Fruit fly (Drosophila melanogaster) whole organism, pupa: Measurements from ENCODE around the gene Nemp.

Experiments
- CG10348 ChIP-seq: fragments of 200-800 bp; sonication (Bioruptor generic); IDR thresholded peaks from 2 replicates; pipeline ENCODE4 v1.3.6; 2022; ENCODE audit warnings: missing biosample characterization, missing genetic modification characterization
- CG12605 ChIP-seq: fragments of 200-800 bp; sonication (Bioruptor generic); IDR thresholded peaks from 2 replicates; pipeline ENCODE4 v1.3.6; 2022; ENCODE audit warnings: missing biosample characterization, missing genetic modification characterization
- CG13204 ChIP-seq: fragments of 200-800 bp; sonication (Bioruptor generic); optimal IDR thresholded peaks from 2 replicates; lab custom pipeline; 2018; ENCODE audit warnings: missing biosample characterization, mild to moderate bottlenecking, missing genetic modification characterization, moderate library complexity
- CG14655 ChIP-seq: fragments of 200-800 bp; sonication (Bioruptor generic); optimal IDR thresholded peaks from 3 replicates; lab custom pipeline; 2017; ENCODE audit warnings: mild to moderate bottlenecking, missing biosample characterization, missing genetic modification reagents, missing genetic modification characterization
- CG15710 ChIP-seq: fragments of 200-800 bp; sonication (Bioruptor generic); optimal IDR thresholded peaks from 2 replicates; lab custom pipeline; 2018; ENCODE audit warnings: missing biosample characterization, mild to moderate bottlenecking, missing genetic modification characterization, moderate library complexity
- CG17806 ChIP-seq: fragments of 200-800 bp; sonication (Bioruptor generic); optimal IDR thresholded peaks from 2 replicates; lab custom pipeline; 2018; ENCODE audit warnings: missing biosample characterization, mild to moderate bottlenecking, missing genetic modification characterization, moderate library complexity
- CG32121 ChIP-seq: fragments of 200-800 bp; sonication (Bioruptor generic); IDR thresholded peaks from 2 replicates; pipeline ENCODE4 v1.3.6; 2022; ENCODE audit warnings: missing biosample characterization, missing genetic modification characterization
- CG34367 ChIP-seq: fragments of 200-800 bp; sonication (Bioruptor generic); optimal IDR thresholded peaks from 2 replicates; lab custom pipeline; 2018; ENCODE audit warnings: missing biosample characterization, mild to moderate bottlenecking, missing genetic modification characterization
- CG4496 ChIP-seq: fragments of 200-800 bp; sonication (Bioruptor generic); IDR thresholded peaks from 3 replicates; pipeline ENCODE4 v1.3.6; 2022; ENCODE audit warnings: missing biosample characterization, missing genetic modification characterization
- CG8159 ChIP-seq: fragments of 200-800 bp; sonication (Bioruptor generic); optimal IDR thresholded peaks from 3 replicates; lab custom pipeline; 2018; ENCODE audit warnings: missing biosample characterization, mild to moderate bottlenecking, missing genetic modification characterization, moderate library complexity
- CG8301 ChIP-seq: fragments of 200-800 bp; sonication (Bioruptor generic); optimal IDR thresholded peaks from 2 replicates; lab custom pipeline; 2018; ENCODE audit warnings: missing biosample characterization, mild to moderate bottlenecking, missing genetic modification characterization
- CG9948 ChIP-seq: fragments of 200-800 bp; sonication (Bioruptor generic); optimal IDR thresholded peaks from 2 replicates; lab custom pipeline; 2018; ENCODE audit warnings: missing biosample characterization, mild to moderate bottlenecking, missing genetic modification characterization, moderate library complexity
- D1 ChIP-seq: fragments of 200-800 bp; sonication (Bioruptor generic); optimal IDR thresholded peaks from 2 replicates; lab custom pipeline; 2018; ENCODE audit warnings: missing biosample characterization, mild to moderate bottlenecking, missing genetic modification characterization, moderate library complexity
- EcR ChIP-seq: fragments of 200-800 bp; sonication (Bioruptor generic); optimal IDR thresholded peaks from 3 replicates; lab custom pipeline; 2019; ENCODE audit warnings: missing biosample characterization, missing genetic modification characterization, mild to moderate bottlenecking, moderate library complexity, missing genetic modification reagents
- Ets98B ChIP-seq: fragments of 200-800 bp; sonication (Bioruptor generic); IDR thresholded peaks from 2 replicates; pipeline ENCODE4 v1.3.6; 2022; ENCODE audit warnings: missing biosample characterization, missing genetic modification characterization
- Pif1A ChIP-seq: fragments of 200-800 bp; sonication (Bioruptor generic); optimal IDR thresholded peaks from 3 replicates; lab custom pipeline; 2016; ENCODE audit warnings: missing biosample characterization, missing genetic modification characterization
- Pif1B ChIP-seq: fragments of 200-800 bp; sonication (Bioruptor generic); optimal IDR thresholded peaks from 3 replicates; lab custom pipeline; 2016; ENCODE audit warnings: missing biosample characterization, missing genetic modification characterization
- Snoo ChIP-seq: fragments of 200-800 bp; sonication (Bioruptor generic); optimal IDR thresholded peaks from 3 replicates; lab custom pipeline; 2017; ENCODE audit warnings: missing biosample characterization, mild to moderate bottlenecking, missing genetic modification characterization, inconsistent platforms
- fd96Ca ChIP-seq: fragments of 200-800 bp; sonication (Bioruptor generic); IDR thresholded peaks from 3 replicates; pipeline ENCODE4 v1.3.6; 2022; ENCODE audit warnings: missing biosample characterization, missing genetic modification characterization
- gl ChIP-seq: fragments of 200-800 bp; sonication (Bioruptor generic); optimal IDR thresholded peaks from 2 replicates; lab custom pipeline; 2018; ENCODE audit warnings: missing biosample characterization, mild to moderate bottlenecking, missing genetic modification characterization
- rn ChIP-seq: fragments of 200-800 bp; sonication (Bioruptor generic); IDR thresholded peaks from 2 replicates; pipeline ENCODE4 v1.3.6; 2022; ENCODE audit warnings: missing biosample characterization, missing genetic modification characterization

The Nemp gene

DNA sequence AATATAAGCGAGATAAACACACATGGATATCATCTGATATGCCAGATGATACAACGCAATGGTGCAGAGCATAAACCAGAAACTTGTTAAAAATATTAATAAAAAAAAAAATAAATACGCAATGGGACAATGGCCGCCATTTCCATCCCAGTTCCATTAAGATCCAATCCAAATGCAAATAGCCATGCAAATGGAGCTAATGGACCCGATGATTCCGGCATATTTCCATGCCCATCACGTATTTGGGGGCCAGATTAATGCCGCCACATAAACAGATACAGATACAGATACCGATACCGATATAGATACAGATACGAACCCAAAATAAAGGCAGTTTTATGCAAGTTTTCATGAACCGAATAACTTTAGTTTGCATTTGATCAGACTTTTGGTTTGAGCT is 31.3 kb downstream of the Nemp start:
- no peak for TF ChIP-seq CG9948
- no peak for TF ChIP-seq CG8159 (tag; lab: Kevin White, UChicago)
- TF ChIP-seq Pif1B = no peak
- no peak for TF ChIP-seq CG14655
- no peak for TF ChIP-seq CG8301
- TF ChIP-seq Ets98B (GFP tag; lab: Robert Waterston, UW) = no peak
- no peak for TF ChIP-seq CG13204
- no peak for TF ChIP-seq gl (tag; lab: Kevin White, UChicago)
- TF ChIP-seq EcR = no peak
- no peak for TF ChIP-seq D1 (tag; lab: Kevin White, UChicago)
- no peak for TF ChIP-seq rn (GFP tag; lab: Robert Waterston, UW)
- TF ChIP-seq CG15710 (tag; lab: Kevin White, UChicago) = no peak

- TF ChIP-seq rn (GFP tag; lab: Robert Waterston, UW) = no peak
- peak; percentile 62 for TF ChIP-seq EcR
- TF ChIP-seq CG4496 (GFP tag; lab: Robert Waterston, UW) = peak; percentile 33; the same call in 1 of the 3 replicates
- TF ChIP-seq CG13204 = peak; percentile 99
- TF ChIP-seq Ets98B (GFP tag; lab: Robert Waterston, UW) = peak; percentile 32; the same call in 1 of the 2 replicates
Observed at dm6 chrX:16621462-16621861, 33.4 kb downstream of the Nemp start, which contains the start of gene CG9782. Gene CG9782 (minus strand): TSS chrX:16621589.

dm6 chrX:16618724-16619123 is 36.1 kb downstream of the Nemp start:
- no peak for TF ChIP-seq CG34367 (tag; lab: Kevin White, UChicago)
- no peak for TF ChIP-seq CG8159 (tag; lab: Kevin White, UChicago)
- no peak for TF ChIP-seq fd96Ca (GFP tag; lab: Robert Waterston, UW)
- TF ChIP-seq CG13204 = no peak
- no peak for TF ChIP-seq CG17806 (tag; lab: Kevin White, UChicago)
- no peak for TF ChIP-seq Ets98B (GFP tag; lab: Robert Waterston, UW)
- TF ChIP-seq EcR = no peak
- no peak for TF ChIP-seq CG14655
- TF ChIP-seq CG9948 = no peak

- no peak for TF ChIP-seq Snoo (tag; lab: Kevin White, UChicago)
- no peak for TF ChIP-seq CG32121 (GFP tag; lab: Robert Waterston, UW)
- TF ChIP-seq CG17806 (tag; lab: Kevin White, UChicago) = no peak
- TF ChIP-seq CG8159 (tag; lab: Kevin White, UChicago) = no peak
- TF ChIP-seq CG9948 = no peak
- TF ChIP-seq CG8301 = no peak
- TF ChIP-seq CG14655 = no peak
- TF ChIP-seq CG12605 (GFP tag; lab: Robert Waterston, UW) = no peak
- TF ChIP-seq D1 (tag; lab: Kevin White, UChicago) = no peak
- TF ChIP-seq EcR = no peak
- TF ChIP-seq CG10348 (GFP tag; lab: Robert Waterston, UW) = no peak
- no peak for TF ChIP-seq CG13204
- no peak for TF ChIP-seq gl (tag; lab: Kevin White, UChicago)
- no peak for TF ChIP-seq Pif1A (GFP tag; lab: Kevin White, UChicago)
- TF ChIP-seq CG34367 (tag; lab: Kevin White, UChicago) = no peak
Observed at dm6 chrX:16616773-16617738, 37.8 kb downstream of the Nemp start.

dm6 chrX:16610601-16611058 is 44.2 kb downstream of the Nemp start, which contains the start of gene mbt:
Gene mbt (plus strand): TSS chrX:16610685.
- no peak for TF ChIP-seq rn (GFP tag; lab: Robert Waterston, UW)
- TF ChIP-seq Ets98B (GFP tag; lab: Robert Waterston, UW) = no peak
- peak; percentile 40 for TF ChIP-seq CG13204
- TF ChIP-seq D1 (tag; lab: Kevin White, UChicago) = no peak
- no peak for TF ChIP-seq Pif1A (GFP tag; lab: Kevin White, UChicago)
- no peak for TF ChIP-seq CG14655
- TF ChIP-seq CG12605 (GFP tag; lab: Robert Waterston, UW) = no peak
- TF ChIP-seq gl (tag; lab: Kevin White, UChicago) = no peak
- TF ChIP-seq fd96Ca (GFP tag; lab: Robert Waterston, UW) = no peak
- TF ChIP-seq EcR = peak; percentile 21
- TF ChIP-seq CG32121 (GFP tag; lab: Robert Waterston, UW) = no peak
- no peak for TF ChIP-seq Snoo (tag; lab: Kevin White, UChicago)
- TF ChIP-seq CG15710 (tag; lab: Kevin White, UChicago) = no peak
- TF ChIP-seq CG9948 = no peak
- TF ChIP-seq CG34367 (tag; lab: Kevin White, UChicago) = no peak
- no peak for TF ChIP-seq CG17806 (tag; lab: Kevin White, UChicago)

- TF ChIP-seq CG10348 (GFP tag; lab: Robert Waterston, UW) (no peak), Snoo (tag; lab: Kevin White, UChicago) (no peak), gl (tag; lab: Kevin White, UChicago) (no peak), EcR (peak; percentile 37), CG4496 (GFP tag; lab: Robert Waterston, UW) (no peak), CG8301 (no peak), CG13204 (peak; percentile 0), Pif1B (no peak), CG14655 (no peak), CG12605 (GFP tag; lab: Robert Waterston, UW) (no peak)
- TF ChIP-seq, all 21 proteins: peak for 2
Observed at dm6 chrX:16607828-16608227, 47.0 kb downstream of the Nemp start.
